Worm (Caenorhabditis elegans) whole organism, L1 larva: Measurements from ENCODE around the gene F13D11.4.

Source experiments
- C16A3.4 ChIP-seq: fragments of 150-350 bp; optimal IDR thresholded peaks from 2 replicates; lab custom pipeline; 2014; ENCODE audit warnings: missing biosample characterization, missing genetic modification characterization
- Y116A8C.19 ChIP-seq: sonication (generic microtip); optimal IDR thresholded peaks from 2 replicates; lab custom pipeline; 2016; ENCODE audit warnings: missing compliant biosample characterization, missing genetic modification characterization, borderline replicate concordance
- ama-1 ChIP-seq: fragments of 150-350 bp; optimal IDR thresholded peaks from 2 replicates; lab custom pipeline; 2014
- blmp-1 ChIP-seq: fragments of 150-350 bp; optimal IDR thresholded peaks from 2 replicates; lab custom pipeline; 2014; ENCODE audit warnings: missing biosample characterization, missing genetic modification characterization
- ceh-8 ChIP-seq: fragments of 200-800 bp; sonication (Bioruptor generic); optimal IDR thresholded peaks from 2 replicates; lab custom pipeline; 2018; ENCODE audit warnings: mild to moderate bottlenecking, missing genetic modification characterization, moderate library complexity, missing compliant biosample characterization
- ceh-82 ChIP-seq, 3 experiments: fragments of 150-350 bp in 1 of 3; sonication (generic microtip) in 2 of 3; optimal IDR thresholded peaks; 2 replicates each; lab custom pipeline; 2014 to 2017; ENCODE audit warnings: missing biosample characterization in 3 of 3, missing genetic modification characterization in 3 of 3
- ceh-88 ChIP-seq: fragments of 200-800 bp; sonication (Bioruptor generic); IDR thresholded peaks from 2 replicates; pipeline ENCODE4 v1.3.6; 2022; ENCODE audit warnings: missing genetic modification characterization, missing compliant biosample characterization
- dpl-1 ChIP-seq, 3 experiments: fragments of 150-350 bp in 2 of 3; sonication (generic microtip) in 1 of 3; optimal IDR thresholded peaks; 2 replicates each; lab custom pipeline; 2014 to 2017; ENCODE audit warnings: missing biosample characterization in 3 of 3, missing genetic modification characterization in 3 of 3, missing genetic modification reagents in 3 of 3
- dsc-1 ChIP-seq: sonication (generic microtip); optimal IDR thresholded peaks from 2 replicates; lab custom pipeline; 2016; ENCODE audit warnings: mild to moderate bottlenecking, missing genetic modification characterization, missing compliant biosample characterization
- efl-1 ChIP-seq, 4 experiments: fragments of 150-350 bp; optimal IDR thresholded peaks in 3 of 4; peaks in 1 of 4; 1 replicate in 1 of 4; 2 replicates in 3 of 4; lab custom pipeline; 2014; ENCODE audit warnings: missing biosample characterization in 2 of 4, missing genetic modification characterization in 2 of 4, missing genetic modification reagents in 2 of 4
- egl-27 ChIP-seq, 2 experiments: fragments of 150-350 bp in 1 of 2; sonication (generic microtip); optimal IDR thresholded peaks; 3 replicates each; lab custom pipeline; 2017 to 2018; ENCODE audit warnings: missing biosample characterization in 2 of 2, missing genetic modification characterization in 2 of 2, missing genetic modification reagents in 2 of 2
- ets-5 ChIP-seq: fragments of 200-800 bp; sonication (Bioruptor generic); IDR thresholded peaks from 2 replicates; pipeline ENCODE4 v1.3.6; 2022; ENCODE audit warnings: missing genetic modification characterization, missing compliant biosample characterization
- fos-1 ChIP-seq: fragments of 150-350 bp; optimal IDR thresholded peaks from 2 replicates; lab custom pipeline; 2014; ENCODE audit warnings: missing biosample characterization, missing genetic modification characterization
- grh-1 ChIP-seq: fragments of 200-800 bp; sonication (Bioruptor generic); IDR thresholded peaks from 2 replicates; pipeline ENCODE4 v1.3.6; 2022; ENCODE audit warnings: missing genetic modification reagents, missing genetic modification characterization, missing compliant biosample characterization
- hlh-4 ChIP-seq: sonication (generic microtip); optimal IDR thresholded peaks from 2 replicates; lab custom pipeline; 2016; ENCODE audit warnings: mild to moderate bottlenecking, missing genetic modification characterization, missing compliant biosample characterization
- lin-39 ChIP-seq: fragments of 150-350 bp; optimal IDR thresholded peaks from 2 replicates; lab custom pipeline; 2014; ENCODE audit warnings: missing biosample characterization, missing genetic modification reagents, missing genetic modification characterization
- lsy-2 ChIP-seq, 2 experiments: fragments of 150-350 bp; optimal IDR thresholded peaks; 2 replicates each; lab custom pipeline; 2014; ENCODE audit warnings: missing biosample characterization in 2 of 2, missing genetic modification characterization in 2 of 2
- mdl-1 ChIP-seq, 2 experiments: fragments of 150-350 bp; optimal IDR thresholded peaks; 2 replicates each; lab custom pipeline; 2014 to 2017; ENCODE audit warnings: missing biosample characterization in 2 of 2, missing genetic modification characterization in 2 of 2, inconsistent platforms in 1 of 2
- mef-2 ChIP-seq: fragments of 150-350 bp; optimal IDR thresholded peaks from 2 replicates; lab custom pipeline; 2014; ENCODE audit warnings: missing biosample characterization, missing genetic modification characterization
- mep-1 ChIP-seq: fragments of 150-350 bp; optimal IDR thresholded peaks from 2 replicates; lab custom pipeline; 2014; ENCODE audit warnings: missing biosample characterization, missing genetic modification characterization
- nhr-12 ChIP-seq: sonication (generic microtip); optimal IDR thresholded peaks from 2 replicates; lab custom pipeline; 2017; ENCODE audit warnings: missing biosample characterization, missing genetic modification characterization
- nhr-19 ChIP-seq: fragments of 200-800 bp; sonication (Bioruptor generic); conservative IDR thresholded peaks from 2 replicates; pipeline ENCODE4 v1.3.6; 2022; ENCODE audit warnings: missing genetic modification characterization, missing compliant biosample characterization
- nhr-28 ChIP-seq: fragments of 150-350 bp; optimal IDR thresholded peaks from 2 replicates; lab custom pipeline; 2014; ENCODE audit warnings: missing biosample characterization, missing genetic modification characterization
- nhr-71 ChIP-seq: sonication (generic microtip); optimal IDR thresholded peaks from 2 replicates; lab custom pipeline; 2016; ENCODE audit warnings: mild to moderate bottlenecking, missing genetic modification characterization, moderate library complexity, missing compliant biosample characterization
- nhr-85 ChIP-seq: sonication (generic microtip); peaks from one replicate; lab custom pipeline; 2016; ENCODE audit warnings: missing genetic modification characterization, inconsistent platforms, missing compliant biosample characterization
- nhr-90 ChIP-seq: sonication (generic microtip); optimal IDR thresholded peaks from 2 replicates; lab custom pipeline; 2016; ENCODE audit warnings: mild to moderate bottlenecking, missing genetic modification characterization, missing compliant biosample characterization; ENCODE audit not compliant: poor library complexity
- skn-1 ChIP-seq: fragments of 150-350 bp; optimal IDR thresholded peaks from 2 replicates; lab custom pipeline; 2014; ENCODE audit warnings: missing biosample characterization, missing genetic modification characterization
- snpc-4 ChIP-seq: fragments of 150-350 bp; optimal IDR thresholded peaks from 2 replicates; lab custom pipeline; 2014; ENCODE audit warnings: missing biosample characterization, missing genetic modification characterization
- snu-23 ChIP-seq: sonication (generic microtip); optimal IDR thresholded peaks from 2 replicates; lab custom pipeline; 2016; ENCODE audit warnings: missing genetic modification characterization, missing compliant biosample characterization
- sox-4 ChIP-seq: sonication (generic microtip); optimal IDR thresholded peaks from 2 replicates; lab custom pipeline; 2016; ENCODE audit warnings: missing genetic modification characterization, missing compliant biosample characterization
- sptf-1 ChIP-seq: fragments of 150-350 bp; optimal IDR thresholded peaks from 2 replicates; lab custom pipeline; 2014; ENCODE audit warnings: missing biosample characterization, missing genetic modification characterization
- swsn-7 ChIP-seq: sonication (generic microtip); optimal IDR thresholded peaks from 2 replicates; lab custom pipeline; 2016; ENCODE audit warnings: missing genetic modification characterization, missing compliant biosample characterization
- tbx-2 ChIP-seq: sonication (generic microtip); optimal IDR thresholded peaks from 2 replicates; lab custom pipeline; 2016; ENCODE audit warnings: missing genetic modification characterization, missing compliant biosample characterization
- unc-30 ChIP-seq: sonication (generic microtip); optimal IDR thresholded peaks from 2 replicates; lab custom pipeline; 2017; ENCODE audit warnings: missing biosample characterization, missing genetic modification characterization
- unc-62 ChIP-seq: fragments of 150-350 bp; optimal IDR thresholded peaks from 2 replicates; lab custom pipeline; 2014; ENCODE audit warnings: missing biosample characterization, missing genetic modification reagents, missing genetic modification characterization
- unc-86 ChIP-seq: sonication (generic microtip); optimal IDR thresholded peaks from 2 replicates; lab custom pipeline; 2016; ENCODE audit warnings: missing genetic modification characterization, missing compliant biosample characterization
- xbp-1 ChIP-seq: sonication (generic microtip); optimal IDR thresholded peaks from 2 replicates; lab custom pipeline; 2016; ENCODE audit warnings: missing genetic modification characterization, missing compliant biosample characterization
- zag-1 ChIP-seq: fragments of 150-350 bp; optimal IDR thresholded peaks from 2 replicates; lab custom pipeline; 2014; ENCODE audit warnings: missing biosample characterization, missing genetic modification characterization
- zip-4 ChIP-seq: fragments of 200-800 bp; sonication (Bioruptor generic); optimal IDR thresholded peaks from 2 replicates; lab custom pipeline; 2018; ENCODE audit warnings: mild to moderate bottlenecking, missing genetic modification characterization, moderate library complexity, missing compliant biosample characterization

The F13D11.4 gene

DNA sequence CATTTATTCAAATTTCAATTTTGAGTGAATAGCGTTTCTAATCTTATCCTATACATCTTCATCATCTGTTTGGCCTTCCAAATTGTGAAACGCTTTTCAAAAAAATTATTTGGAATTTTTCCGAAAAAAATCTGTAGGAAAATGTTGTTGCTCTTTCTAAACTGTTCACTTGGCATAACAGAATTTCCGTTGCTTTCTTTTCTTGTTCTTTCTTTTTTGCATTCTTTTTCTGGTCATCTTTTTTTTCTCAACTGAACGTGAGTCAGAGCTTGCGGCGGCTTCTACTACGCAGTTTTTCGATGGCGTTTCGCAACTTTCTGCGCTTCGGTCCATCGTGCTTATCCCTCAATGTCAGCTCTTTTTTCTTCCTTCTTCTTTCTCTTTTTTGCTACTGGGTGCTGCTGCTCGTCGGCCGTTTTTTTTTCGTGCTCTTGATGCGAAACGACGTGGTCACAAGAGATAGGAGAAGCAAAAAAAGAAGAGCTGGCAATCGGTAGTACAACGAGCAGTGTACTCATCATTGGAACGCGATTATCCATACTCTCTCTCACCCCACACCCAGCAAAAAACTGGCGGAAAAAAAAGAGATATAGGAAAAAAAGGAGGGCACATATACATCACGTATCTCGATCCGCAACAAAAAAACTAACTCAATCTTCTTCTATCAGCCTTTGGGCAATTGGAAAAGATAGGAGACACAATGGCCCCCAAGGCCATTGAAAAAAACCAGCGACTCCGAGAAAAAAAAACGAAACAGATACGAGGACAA is 14.7 kb downstream of the F13D11.4 start (continued):
- TF ChIP-seq unc-86 (tag; lab: Kevin White, UChicago) (no peak), mep-1 (tag; lab: Kevin White, UChicago) (peak; percentile 57), ceh-82 (tag; optimal IDR thresholded peaks at IDR 0.05; lab: Kevin White, UChicago) (peak in 1 of 3 experiments; percentile 37), blmp-1 (tag; lab: Kevin White, UChicago) (peak; percentile 2), Y116A8C.19 (tag; lab: Kevin White, UChicago) (no peak), dpl-1 (GFP tag; optimal IDR thresholded peaks at IDR 0.05; lab: Kevin White, UChicago) (no peak), skn-1 (tag; lab: Kevin White, UChicago) (no peak), ama-1 (lab: Kevin White, UChicago) (no peak), nhr-19 (GFP tag; lab: Robert Waterston, UW) (peak; percentile 39), swsn-7 (no peak), sox-4 (tag; lab: Kevin White, UChicago) (no peak), nhr-71 (tag; lab: Kevin White, UChicago) (peak; percentile 70), ets-5 (GFP tag; lab: Robert Waterston, UW) (no peak), unc-30 (tag; lab: Kevin White, UChicago) (no peak), nhr-12 (tag; lab: Kevin White, UChicago) (no peak), egl-27 (tag; optimal IDR thresholded peaks at IDR 0.05; lab: Kevin White, UChicago) (no peak), sptf-1 (no peak), snpc-4 (no peak), lsy-2 (tag; optimal IDR thresholded peaks at IDR 0.05; lab: Kevin White, UChicago) (peak; percentile 30 to 51), snu-23 (GFP tag; lab: Kevin White, UChicago) (peak; percentile 37), tbx-2 (tag; lab: Kevin White, UChicago) (peak; percentile 38), lin-39 (tag; lab: Kevin White, UChicago) (no peak), zag-1 (no peak), nhr-28 (tag; lab: Kevin White, UChicago) (no peak), nhr-90 (tag; lab: Kevin White, UChicago) (no peak), mef-2 (tag; lab: Kevin White, UChicago) (no peak), mdl-1 (tag; optimal IDR thresholded peaks at IDR 0.05; lab: Kevin White, UChicago) (no peak), unc-62 (no peak), hlh-4 (tag; lab: Kevin White, UChicago) (no peak), efl-1 (optimal IDR thresholded peaks at IDR 0.05; lab: Kevin White, UChicago) (no peak), efl-1 (GFP tag; optimal IDR thresholded peaks at IDR 0.05 in 1 of 2; lab: Kevin White, UChicago) (peak in 1 of 2 experiments; percentile 81)

DNA sequence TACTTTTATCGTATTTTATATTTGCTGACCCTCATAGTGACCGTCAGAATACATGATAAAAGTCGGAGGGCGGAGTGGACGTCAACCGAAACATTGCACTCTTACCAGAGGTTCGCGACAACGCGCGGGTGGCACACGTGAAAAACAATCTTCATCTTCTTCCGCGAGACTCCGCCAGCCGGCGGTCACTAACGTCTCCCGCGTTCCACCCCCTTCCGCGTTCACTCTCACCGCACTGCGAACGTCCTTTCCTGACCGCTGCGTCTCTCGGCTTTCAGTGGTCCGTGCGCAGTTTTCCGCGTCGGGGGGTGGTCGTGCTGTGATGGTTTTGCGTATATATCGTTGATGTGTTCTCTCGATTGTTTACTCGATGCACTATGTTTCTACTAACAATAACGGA is 16.4 kb downstream of the F13D11.4 start:
- TF ChIP-seq lsy-2 (tag; optimal IDR thresholded peaks at IDR 0.05; lab: Kevin White, UChicago) (no peak), ceh-88 (GFP tag; lab: Robert Waterston, UW) (no peak), C16A3.4 (tag; lab: Kevin White, UChicago) (no peak), efl-1 (optimal IDR thresholded peaks at IDR 0.05; lab: Kevin White, UChicago) (no peak), efl-1 (GFP tag; optimal IDR thresholded peaks at IDR 0.05 in 1 of 2; lab: Kevin White, UChicago) (peak in 1 of 2 experiments; percentile 39), ama-1 (lab: Kevin White, UChicago) (no peak), xbp-1 (tag; lab: Kevin White, UChicago) (no peak), fos-1 (tag; lab: Kevin White, UChicago) (no peak), sox-4 (tag; lab: Kevin White, UChicago) (no peak), ceh-8 (no peak), nhr-12 (tag; lab: Kevin White, UChicago) (no peak), sptf-1 (no peak), grh-1 (GFP tag; lab: Robert Waterston, UW) (no peak), hlh-4 (tag; lab: Kevin White, UChicago) (no peak), blmp-1 (tag; lab: Kevin White, UChicago) (no peak), zip-4 (GFP tag; lab: Kevin White, UChicago) (no peak), dsc-1 (tag; lab: Kevin White, UChicago) (no peak), nhr-85 (peak; percentile 33)
